Fruit fly (Drosophila melanogaster): Measurements from ENCODE around the gene ppk11.
A peak's percentile ranks its signal among the peaks of the same experiment; 100 is the strongest.

The ppk11 gene

DNA sequence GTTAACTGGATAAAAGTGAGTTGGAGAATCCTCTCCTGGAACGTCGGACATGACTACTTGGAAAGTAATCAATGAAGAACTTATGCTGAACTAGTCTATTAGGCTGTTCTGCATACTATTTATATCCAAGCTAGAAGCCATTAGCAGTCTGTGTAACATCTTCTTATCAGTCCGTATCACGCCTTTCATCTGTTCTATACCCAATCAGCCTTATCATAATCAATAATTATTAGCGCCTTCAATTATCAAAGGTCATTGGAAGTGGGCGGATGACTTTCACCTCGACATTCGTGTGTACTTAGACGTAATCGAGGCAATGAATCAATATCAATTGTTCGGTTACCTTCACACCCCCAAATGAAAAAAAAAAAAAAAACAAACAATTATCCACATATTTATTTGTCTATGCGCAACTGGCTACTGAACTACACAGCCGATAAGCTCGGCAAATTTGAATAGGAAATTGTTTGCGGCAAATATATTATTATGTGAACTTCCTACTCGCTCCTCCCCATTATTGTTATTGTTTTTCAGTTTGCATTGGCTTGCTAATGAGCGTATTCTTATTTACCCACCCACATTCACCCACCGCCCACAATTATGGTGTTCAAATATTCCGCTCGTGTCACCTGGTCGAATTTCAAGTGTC is at the start of gene ppk11, which contains the start of gene ppk16:
Gene ppk11 (minus strand): TSS at position 51 of the 649 bp plus-strand sequence.
Gene ppk16 (minus strand): TSS at position 51 of the 649 bp plus-strand sequence.
- TF ChIP-seq noc (tag; optimal IDR thresholded peaks at IDR 0.05), result no peak

dm6 chr2L:9792945-9793344 is 18.1 kb upstream of the ppk11 start, which contains the start of gene CG13123:
CG13123 (minus strand) TSS chr2L:9793107.
- no peak for TF ChIP-seq noc (tag; optimal IDR thresholded peaks at IDR 0.05)

- TF ChIP-seq noc (tag; optimal IDR thresholded peaks at IDR 0.05), result no peak
Measured at dm6 chr2L:9790535-9790992, 15.7 kb upstream of the ppk11 start, which contains the start of gene CG4036. CG4036 (plus strand) TSS chr2L:9790882.

dm6 chr2L:9785917-9786432 is 11.1 kb upstream of the ppk11 start:
- peak; percentile 72 for TF ChIP-seq noc (tag; optimal IDR thresholded peaks at IDR 0.05)

- no peak for TF ChIP-seq noc (tag; optimal IDR thresholded peaks at IDR 0.05)
Measured at dm6 chr2L:9784468-9784867, 9.6 kb upstream of the ppk11 start.

DNA sequence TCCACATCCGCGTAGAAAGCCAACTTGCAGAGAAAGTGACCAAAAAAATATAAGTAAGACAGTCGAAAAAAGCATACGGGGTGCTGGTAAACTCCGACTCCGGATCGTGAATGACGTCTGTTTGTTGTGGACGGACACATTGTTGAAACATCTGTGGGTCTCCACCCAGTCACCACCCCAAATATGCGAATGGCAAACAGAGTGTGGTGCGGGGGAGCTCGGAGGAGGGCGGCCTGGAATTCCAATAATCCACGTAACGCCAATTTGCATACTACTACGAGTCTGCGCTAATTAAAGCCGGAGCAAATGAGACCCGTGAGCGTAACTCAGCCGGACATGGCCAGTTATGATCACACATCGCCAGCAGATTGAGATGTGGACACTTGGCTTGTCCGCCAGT is 8.3 kb upstream of the ppk11 start:
- no peak for TF ChIP-seq noc (tag; optimal IDR thresholded peaks at IDR 0.05)

dm6 chr2L:9782176-9782581 is 7.3 kb upstream of the ppk11 start, which contains the start of gene IP3K1:
IP3K1 (plus strand) TSS chr2L:9782384.
- TF ChIP-seq noc (tag; optimal IDR thresholded peaks at IDR 0.05), result peak; percentile 80

- TF ChIP-seq noc (tag; optimal IDR thresholded peaks at IDR 0.05), result no peak
Measured at dm6 chr2L:9779754-9780153, 4.9 kb upstream of the ppk11 start.

DNA sequence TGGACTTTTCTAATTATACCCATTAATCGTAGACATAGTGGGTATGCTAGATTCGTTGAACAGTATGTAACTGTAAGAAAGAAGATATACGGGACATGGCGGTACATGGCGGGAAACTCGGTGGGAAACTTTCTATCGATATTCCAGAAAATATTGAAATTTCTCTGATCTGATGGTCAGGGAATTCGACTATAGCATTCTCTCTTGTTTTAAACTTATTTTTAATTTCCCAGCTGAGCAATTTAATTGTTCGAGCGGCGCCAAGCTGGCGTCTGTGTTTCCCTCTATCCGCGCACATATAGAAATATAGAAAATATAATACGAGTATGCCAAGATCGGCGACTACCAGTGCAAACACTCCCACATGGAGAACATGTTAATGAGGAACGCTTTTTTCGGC is 4.3 kb upstream of the ppk11 start:
- peak; percentile 77 for TF ChIP-seq noc (tag; optimal IDR thresholded peaks at IDR 0.05)

DNA sequence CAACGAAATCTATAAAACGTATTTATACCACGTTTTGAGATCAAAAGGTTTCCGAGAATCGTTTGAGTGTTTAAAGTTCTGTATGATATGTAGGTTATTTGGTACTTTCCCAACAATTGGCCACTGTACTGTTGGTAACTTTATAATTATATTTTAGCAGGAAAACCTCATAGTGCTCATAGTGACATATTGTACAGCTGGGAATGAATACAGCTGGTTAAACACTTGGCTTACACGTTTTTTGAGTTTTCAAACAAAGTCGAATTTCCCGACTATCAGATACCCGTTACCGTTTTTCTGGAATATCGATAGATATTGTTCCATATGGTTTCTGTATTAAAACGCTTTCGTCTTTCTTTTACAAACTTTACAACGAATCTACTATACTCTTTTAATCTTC is 3.6 kb upstream of the ppk11 start:
- TF ChIP-seq noc (tag; optimal IDR thresholded peaks at IDR 0.05), result no peak

DNA sequence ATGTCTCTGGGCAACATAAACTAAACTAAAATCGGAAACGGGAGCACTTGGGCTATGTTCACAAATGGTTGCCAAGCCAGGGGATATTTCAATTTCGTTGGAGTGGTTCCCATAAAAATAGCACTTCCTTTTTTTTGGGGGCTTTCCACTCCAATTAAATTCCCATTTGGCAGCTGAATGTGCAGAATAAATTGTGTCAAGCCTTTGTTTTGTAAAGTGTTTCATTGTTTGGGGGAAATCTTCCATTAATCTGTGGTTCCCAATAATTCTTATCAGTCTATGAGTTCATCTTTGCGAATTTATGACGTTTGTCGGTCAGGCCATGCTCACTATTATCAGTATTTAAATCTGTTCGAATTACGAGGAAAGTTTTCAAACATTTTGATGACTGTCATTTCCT is 3.1 kb upstream of the ppk11 start:
- TF ChIP-seq noc (tag; optimal IDR thresholded peaks at IDR 0.05), result peak; percentile 51

DNA sequence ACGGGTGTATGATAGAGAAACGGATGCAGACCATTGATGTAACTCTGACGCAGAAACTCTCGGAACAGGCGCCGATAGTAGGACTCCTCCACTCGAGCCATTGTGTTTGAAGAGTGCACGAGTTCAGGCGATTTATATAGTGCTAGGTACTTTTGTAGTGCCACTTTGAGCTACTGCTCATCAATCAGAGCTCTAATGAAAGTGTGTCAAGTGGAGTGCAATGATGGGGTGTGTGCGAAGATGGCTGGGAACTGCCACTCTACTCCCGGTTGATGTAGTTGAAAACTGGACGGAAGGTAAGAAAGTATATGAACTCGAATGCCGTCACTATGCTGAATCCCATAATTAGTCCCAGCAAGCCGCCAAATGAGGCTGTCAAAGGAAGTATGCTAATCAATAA is 3.9 kb downstream of the ppk11 start, which contains the start of gene ppk18:
Gene ppk18 (minus strand): TSS at position 101 of the 400 bp plus-strand sequence.
- no peak for TF ChIP-seq noc (tag; optimal IDR thresholded peaks at IDR 0.05)

DNA sequence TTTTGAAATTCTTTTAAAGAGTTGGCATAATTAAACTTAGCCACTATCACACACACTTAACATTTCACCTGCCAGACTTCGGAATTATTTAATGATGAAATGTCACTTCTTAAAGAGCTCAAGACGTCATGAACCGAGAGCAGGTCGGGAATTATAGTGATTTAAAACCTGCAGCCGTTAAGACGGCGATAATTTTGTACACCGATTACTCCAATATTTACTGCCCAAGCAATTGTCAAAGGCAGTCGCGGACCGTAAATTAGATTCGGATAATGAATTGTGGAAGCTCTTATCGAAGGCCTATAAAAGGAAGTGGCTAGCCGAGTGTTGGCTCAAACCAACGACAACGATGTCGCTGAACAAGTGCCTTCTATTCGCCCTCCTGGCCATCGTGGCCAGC is 6.1 kb downstream of the ppk11 start, which contains the start of gene CG17633:
Gene CG17633 (plus strand): TSS at position 326 of the 400 bp plus-strand sequence.
- TF ChIP-seq noc (tag; optimal IDR thresholded peaks at IDR 0.05), result peak; percentile 58

DNA sequence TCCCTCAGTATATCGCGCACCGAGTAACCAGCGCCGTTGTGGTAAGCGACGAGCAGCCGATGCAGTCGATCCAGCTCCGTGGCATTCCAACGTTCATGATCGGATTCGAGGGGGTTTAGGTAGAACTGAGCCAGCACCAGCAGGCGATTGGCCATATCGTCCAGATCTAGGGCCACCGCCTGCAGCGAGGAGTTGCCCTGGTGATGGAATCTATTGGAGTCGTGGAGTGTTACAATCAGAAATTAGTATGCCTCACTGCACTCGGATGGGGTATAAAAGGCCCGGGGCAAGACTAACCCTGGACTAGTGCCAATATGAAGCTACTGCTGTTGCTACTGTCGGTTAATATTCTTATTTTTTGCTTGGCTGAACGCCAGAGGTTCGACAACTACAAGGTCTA is 8.1 kb downstream of the ppk11 start, which contains the start of gene CG4017:
Gene CG4017 (plus strand): TSS at position 301 of the 400 bp plus-strand sequence.
- TF ChIP-seq noc (tag; optimal IDR thresholded peaks at IDR 0.05), result no peak

dm6 chr2L:9763212-9763869 is 11.5 kb downstream of the ppk11 start, which contains the start of the genes Taf11 and und:
Taf11 (minus strand) TSS chr2L:9763262.
und (plus strand) TSS chr2L:9763369.
- peak; percentile 51 for TF ChIP-seq noc (tag; optimal IDR thresholded peaks at IDR 0.05)

- TF ChIP-seq noc (tag; optimal IDR thresholded peaks at IDR 0.05), result no peak
Measured at dm6 chr2L:9758856-9759255, 16.0 kb downstream of the ppk11 start.

Data from whole organism, larva.